Fruit fly (Drosophila melanogaster) whole organism, embryonic: ENCODE data around the gene CG15336.
A peak's percentile ranks its signal among the peaks of the same experiment; 100 is the strongest.

ENCODE experiments used
- Adf1 ChIP-seq: fragments of 200-800 bp; sonication (Bioruptor generic); IDR thresholded peaks from 2 replicates; pipeline ENCODE4 v1.3.6; 2022; ENCODE audit warnings: missing biosample characterization, missing genetic modification characterization
- CG10209 ChIP-seq: fragments of 200-800 bp; sonication (Bioruptor generic); optimal IDR thresholded peaks from 3 replicates; lab custom pipeline; 2017; ENCODE audit warnings: missing biosample characterization, mild to moderate bottlenecking, missing genetic modification characterization, missing genetic modification reagents
- CG10543 ChIP-seq: fragments of 200-800 bp; sonication (Bioruptor generic); optimal IDR thresholded peaks from 3 replicates; lab custom pipeline; 2017; ENCODE audit warnings: missing biosample characterization, mild to moderate bottlenecking, missing genetic modification characterization, moderate library complexity
- CG12104 ChIP-seq: fragments of 200-800 bp; sonication (Bioruptor generic); optimal IDR thresholded peaks from 3 replicates; lab custom pipeline; 2016; ENCODE audit warnings: missing biosample characterization, missing genetic modification characterization
- CG17361 ChIP-seq: fragments of 200-800 bp; sonication (Bioruptor generic); IDR thresholded peaks from 3 replicates; pipeline ENCODE4 v1.3.6; 2022; ENCODE audit warnings: missing biosample characterization, missing genetic modification characterization
- CG1832 ChIP-seq: fragments of 200-800 bp; sonication (Bioruptor generic); optimal IDR thresholded peaks from 2 replicates; lab custom pipeline; 2017; ENCODE audit warnings: missing biosample characterization, mild to moderate bottlenecking, missing genetic modification characterization, inconsistent platforms
- CG2116 ChIP-seq: fragments of 200-800 bp; sonication (Bioruptor generic); optimal IDR thresholded peaks from 3 replicates; lab custom pipeline; 2018; ENCODE audit warnings: missing biosample characterization, mild to moderate bottlenecking, missing genetic modification characterization
- CG32772 ChIP-seq: fragments of 200-800 bp; sonication (Bioruptor generic); IDR thresholded peaks from 2 replicates; pipeline ENCODE4 v1.3.6; 2022; ENCODE audit warnings: missing biosample characterization, missing genetic modification characterization
- CG6654 ChIP-seq: fragments of 200-800 bp; sonication (Bioruptor generic); optimal IDR thresholded peaks from 2 replicates; lab custom pipeline; 2017; ENCODE audit warnings: missing biosample characterization, mild to moderate bottlenecking, missing genetic modification characterization
- CG7372 ChIP-seq: fragments of 200-800 bp; sonication (Bioruptor generic); IDR thresholded peaks from 2 replicates; pipeline ENCODE4 v1.3.6; 2022; ENCODE audit warnings: missing biosample characterization, missing genetic modification characterization
- CG9727 ChIP-seq: fragments of 200-800 bp; sonication (Bioruptor generic); optimal IDR thresholded peaks from 3 replicates; lab custom pipeline; 2017; ENCODE audit warnings: missing biosample characterization, mild to moderate bottlenecking, missing genetic modification characterization
- CG9932 ChIP-seq: fragments of 200-800 bp; sonication (Bioruptor generic); IDR thresholded peaks from 2 replicates; pipeline ENCODE4 v1.3.6; 2022; ENCODE audit warnings: missing biosample characterization, missing genetic modification characterization
- Dp ChIP-seq: fragments of 200-800 bp; sonication (Bioruptor generic); optimal IDR thresholded peaks from 2 replicates; lab custom pipeline; 2018; ENCODE audit warnings: missing biosample characterization, mild to moderate bottlenecking, missing genetic modification characterization, moderate library complexity
- HLHmδ ChIP-seq: fragments of 200-800 bp; sonication (Bioruptor generic); optimal IDR thresholded peaks from 2 replicates; lab custom pipeline; 2018; ENCODE audit warnings: missing biosample characterization, mild to moderate bottlenecking, missing genetic modification characterization, moderate library complexity
- MBD-R2 ChIP-seq: fragments of 200-800 bp; sonication (Bioruptor generic); IDR thresholded peaks from 2 replicates; pipeline ENCODE4 v1.3.6; 2022; ENCODE audit warnings: missing biosample characterization, missing genetic modification characterization
- Mad ChIP-seq: fragments of 200-800 bp; sonication (Bioruptor generic); optimal IDR thresholded peaks from 2 replicates; lab custom pipeline; 2016; ENCODE audit warnings: missing biosample characterization, missing genetic modification characterization
- PHDP ChIP-seq: fragments of 200-800 bp; sonication (Bioruptor generic); optimal IDR thresholded peaks from 3 replicates; lab custom pipeline; 2018; ENCODE audit warnings: missing biosample characterization, mild to moderate bottlenecking, missing genetic modification characterization, moderate library complexity
- Ptx1 ChIP-seq: fragments of 200-800 bp; sonication (Bioruptor generic); IDR thresholded peaks from 2 replicates; pipeline ENCODE4 v1.3.6; 2022; ENCODE audit warnings: missing biosample characterization, missing genetic modification characterization
- Rfx ChIP-seq: fragments of 200-800 bp; sonication (Bioruptor generic); IDR thresholded peaks from 2 replicates; pipeline ENCODE4 v1.3.6; 2022; ENCODE audit warnings: missing biosample characterization, missing genetic modification characterization
- Taf1 ChIP-seq: fragments of 200-800 bp; sonication (Bioruptor generic); IDR thresholded peaks from 2 replicates; pipeline ENCODE4 v1.3.6; 2022; ENCODE audit warnings: missing biosample characterization, missing genetic modification characterization
- Trl ChIP-seq, 3 experiments: fragments of >200 bp in 2 of 3; fragments of 200-800 bp in 1 of 3; sonication (Bioruptor generic) in 1 of 3; optimal IDR thresholded peaks; 2 replicates in 1 of 3; 3 replicates in 2 of 3; lab custom pipeline; 2016 to 2017; ENCODE audit warnings: missing biosample characterization in 1 of 3, missing genetic modification characterization in 1 of 3
- Xrp1 ChIP-seq: fragments of 200-800 bp; sonication (Bioruptor generic); IDR thresholded peaks from 2 replicates; pipeline ENCODE4 v1.3.6; 2022; ENCODE audit warnings: missing biosample characterization, missing genetic modification characterization
- cas ChIP-seq: fragments of 200-800 bp; sonication (Bioruptor generic); IDR thresholded peaks from 2 replicates; pipeline ENCODE4 v1.3.6; 2022; ENCODE audit warnings: missing biosample characterization, missing genetic modification characterization
- chinmo ChIP-seq: fragments of 200-800 bp; sonication (Bioruptor generic); IDR thresholded peaks from 4 replicates; pipeline ENCODE4 v1.3.6; 2022; ENCODE audit warnings: missing biosample characterization, missing genetic modification characterization; ENCODE audit not compliant: partially characterized antibody
- ci ChIP-seq: fragments of 200-800 bp; sonication (Bioruptor generic); IDR thresholded peaks from 3 replicates; pipeline ENCODE4 v1.3.6; 2022; ENCODE audit warnings: missing biosample characterization, missing genetic modification characterization
- crol ChIP-seq: fragments of 200-800 bp; sonication (Bioruptor generic); IDR thresholded peaks from 2 replicates; pipeline ENCODE4 v1.3.6; 2022; ENCODE audit warnings: missing biosample characterization, missing genetic modification characterization
- dimm ChIP-seq: fragments of 200-800 bp; sonication (Bioruptor generic); IDR thresholded peaks from 2 replicates; pipeline ENCODE4 v1.3.6; 2022; ENCODE audit warnings: missing biosample characterization, missing genetic modification characterization
- dmrt99B ChIP-seq: fragments of 200-800 bp; sonication (Bioruptor generic); optimal IDR thresholded peaks from 2 replicates; lab custom pipeline; 2018; ENCODE audit warnings: missing biosample characterization, mild to moderate bottlenecking, missing genetic modification characterization, moderate library complexity
- dpn ChIP-seq, 2 experiments: fragments of 200-800 bp; sonication (Bioruptor generic); optimal IDR thresholded peaks; 3 replicates each; lab custom pipeline; 2016; ENCODE audit warnings: missing biosample characterization in 2 of 2, missing genetic modification characterization in 2 of 2
- eve ChIP-seq, 2 experiments: fragments of >200 bp; optimal IDR thresholded peaks; 2 replicates each; lab custom pipeline; 2017; ENCODE audit warnings: missing biosample characterization in 2 of 2, missing genetic modification characterization in 2 of 2
- fd3F ChIP-seq: fragments of 200-800 bp; sonication (Bioruptor generic); optimal IDR thresholded peaks from 2 replicates; lab custom pipeline; 2018; ENCODE audit warnings: missing biosample characterization, mild to moderate bottlenecking, missing genetic modification characterization, moderate library complexity
- gt ChIP-seq: fragments of 200-800 bp; sonication (Bioruptor generic); IDR thresholded peaks from 2 replicates; pipeline ENCODE4 v1.3.6; 2022; ENCODE audit warnings: missing biosample characterization, missing genetic modification characterization
- insv ChIP-seq, 2 experiments: fragments of 200-800 bp; sonication (Bioruptor generic); optimal IDR thresholded peaks; 3 replicates each; lab custom pipeline; 2016 to 2018; ENCODE audit warnings: missing biosample characterization in 2 of 2, missing genetic modification characterization in 2 of 2
- klu ChIP-seq: fragments of 200-800 bp; sonication (Bioruptor generic); IDR thresholded peaks from 2 replicates; pipeline ENCODE4 v1.3.6; 2022; ENCODE audit warnings: missing biosample characterization, missing genetic modification characterization
- kni ChIP-seq: fragments of 200-800 bp; sonication (Bioruptor generic); optimal IDR thresholded peaks from 3 replicates; lab custom pipeline; 2017; ENCODE audit warnings: mild to moderate bottlenecking, missing biosample characterization, missing genetic modification reagents, missing genetic modification characterization
- knrl ChIP-seq: fragments of 200-800 bp; sonication (Bioruptor generic); IDR thresholded peaks from 3 replicates; pipeline ENCODE4 v1.3.6; 2022; ENCODE audit warnings: missing biosample characterization, missing genetic modification characterization; ENCODE audit not compliant: partially characterized antibody
- pan ChIP-seq, 4 experiments: fragments of >200 bp in 3 of 4; fragments of 200-800 bp in 1 of 4; sonication (Bioruptor generic) in 1 of 4; optimal IDR thresholded peaks in 3 of 4; IDR thresholded peaks in 1 of 4; 2 replicates each; pipeline versions ENCODE4 v1.3.6 to Lab custom; 2017 to 2022; ENCODE audit warnings: missing biosample characterization in 2 of 4, missing genetic modification characterization in 2 of 4, mixed read lengths in 1 of 4
- pnt ChIP-seq: fragments of 200-800 bp; sonication (Bioruptor generic); optimal IDR thresholded peaks from 3 replicates; lab custom pipeline; 2016; ENCODE audit warnings: missing biosample characterization, missing genetic modification characterization
- ranshi ChIP-seq: fragments of 200-800 bp; sonication (Bioruptor generic); IDR thresholded peaks from 2 replicates; pipeline ENCODE4 v1.3.6; 2022; ENCODE audit warnings: missing biosample characterization, missing genetic modification characterization
- ro ChIP-seq: fragments of 200-800 bp; sonication (Bioruptor generic); IDR thresholded peaks from 2 replicates; pipeline ENCODE4 v1.3.6; 2022; ENCODE audit warnings: missing biosample characterization, missing genetic modification characterization
- sd ChIP-seq: fragments of 200-800 bp; sonication (Bioruptor generic); optimal IDR thresholded peaks from 3 replicates; lab custom pipeline; 2018; ENCODE audit warnings: missing biosample characterization, mild to moderate bottlenecking, missing genetic modification characterization, moderate library complexity
- sens ChIP-seq: fragments of 200-800 bp; sonication (Bioruptor generic); peaks from one replicate; lab custom pipeline; 2016; ENCODE audit warnings: missing biosample characterization, missing genetic modification characterization
- sisA ChIP-seq: fragments of 200-800 bp; sonication (Bioruptor generic); IDR thresholded peaks from 2 replicates; pipeline ENCODE4 v1.3.6; 2022; ENCODE audit warnings: missing biosample characterization, missing genetic modification characterization
- slbo ChIP-seq: fragments of 200-800 bp; sonication (Bioruptor generic); IDR thresholded peaks from 2 replicates; pipeline ENCODE4 v1.3.6; 2022; ENCODE audit warnings: missing biosample characterization, missing genetic modification characterization
- sqz ChIP-seq: fragments of 200-800 bp; sonication (Bioruptor generic); optimal IDR thresholded peaks from 3 replicates; lab custom pipeline; 2018; ENCODE audit warnings: missing biosample characterization, mild to moderate bottlenecking, missing genetic modification characterization
- ttk ChIP-seq: fragments of 200-800 bp; sonication (Bioruptor generic); IDR thresholded peaks from 2 replicates; pipeline ENCODE4 v2.1.2; 2022; ENCODE audit warnings: missing biosample characterization, missing genetic modification characterization
- vvl ChIP-seq: fragments of 200-800 bp; sonication (Bioruptor generic); IDR thresholded peaks from 2 replicates; pipeline ENCODE4 v1.3.6; 2022; ENCODE audit warnings: missing biosample characterization, missing genetic modification characterization
- z ChIP-seq: fragments of 200-800 bp; sonication (Bioruptor generic); IDR thresholded peaks from 3 replicates; pipeline ENCODE4 v1.3.6; 2022; ENCODE audit warnings: missing biosample characterization, missing genetic modification characterization

CG15336 gene

DNA sequence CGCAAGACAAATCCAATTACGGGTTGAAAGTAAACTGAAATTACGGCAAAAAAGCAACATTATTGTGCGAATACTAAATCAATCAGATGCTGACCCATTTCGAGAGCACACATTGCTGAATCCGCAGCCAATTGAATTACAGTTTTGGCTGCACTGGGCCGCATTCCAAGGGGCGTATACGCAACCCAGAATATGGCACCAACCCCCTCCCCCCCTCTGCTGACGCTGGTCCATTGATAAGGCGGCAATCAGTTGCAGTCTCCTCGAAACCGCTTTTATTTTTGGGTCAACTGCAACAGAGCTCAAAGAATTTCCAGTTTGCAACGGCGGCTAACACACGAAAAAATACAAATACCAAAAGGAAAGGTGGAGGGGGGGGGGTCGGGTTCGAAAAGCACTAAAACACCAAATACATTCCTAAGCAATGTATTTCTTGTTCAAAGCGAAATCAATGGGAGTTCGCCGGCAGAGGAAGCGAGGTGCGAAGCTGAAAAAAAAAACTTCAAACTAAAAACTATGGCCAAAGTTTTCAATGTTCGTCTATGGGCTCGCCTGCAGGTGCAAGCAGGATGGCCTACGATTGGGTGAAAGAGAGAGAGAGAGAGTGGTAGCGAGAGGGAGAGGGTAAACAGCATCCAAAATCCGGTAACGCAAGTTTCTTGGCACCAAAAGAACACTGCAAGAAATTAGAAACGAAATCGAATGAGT, 47.9 kb downstream of the CG15336 start:
- TF ChIP-seq kni (GFP tag; lab: Kevin White, UChicago) (peak; percentile 51), sd (tag; lab: Kevin White, UChicago) (peak; percentile 95), Rfx (GFP tag; lab: Robert Waterston, UW) (peak; percentile 35; the same call in 1 of the 2 replicates), pan (optimal IDR thresholded peaks at IDR 0.05; lab: Kevin White, UChicago) (no peak), pan (GFP tag; optimal IDR thresholded peaks at IDR 0.05 in 1 of 2, IDR thresholded peaks at IDR 0.05 in 1 of 2) (peak in 1 of 2 experiments; percentile 9), CG1832 (GFP tag; lab: Kevin White, UChicago) (peak; percentile 62), Ptx1 (GFP tag; lab: Robert Waterston, UW) (no peak), crol (GFP tag; lab: Robert Waterston, UW) (peak; percentile 80), vvl (GFP tag; lab: Robert Waterston, UW) (0 out of 2 replicates have a peak, but pooled peaks have one; percentile 8), CG6654 (peak; percentile 94), ci (GFP tag; lab: Robert Waterston, UW) (peak; percentile 26; the same call in 1 of the 3 replicates), CG32772 (GFP tag; lab: Robert Waterston, UW) (peak; percentile 30; the same call in 1 of the 2 replicates), CG10543 (GFP tag; lab: Kevin White, UChicago) (no peak), CG17361 (GFP tag; lab: Robert Waterston, UW) (no peak), pnt (GFP tag; lab: Kevin White, UChicago) (no peak), CG2116 (no peak), MBD-R2 (GFP tag; lab: Robert Waterston, UW) (no peak), CG9932 (GFP tag; lab: Robert Waterston, UW) (peak; percentile 6; the same call in 1 of the 2 replicates), Adf1 (GFP tag; lab: Robert Waterston, UW) (0 out of 2 replicates have a peak, but pooled peaks have one; percentile 21), Taf1 (GFP tag; lab: Robert Waterston, UW) (no peak), CG7372 (GFP tag; lab: Robert Waterston, UW) (peak; percentile 34; the same call in 1 of the 2 replicates), sens (GFP tag; lab: Kevin White, UChicago) (peak; percentile 26), slbo (peak; percentile 39; the same call in 1 of the 2 replicates), Trl (optimal IDR thresholded peaks at IDR 0.05; lab: Kevin White, UChicago) (peak in 1 of 2 experiments; percentile 10), Trl (GFP tag; optimal IDR thresholded peaks at IDR 0.05; lab: Kevin White, UChicago) (no peak), chinmo (GFP tag; lab: Robert Waterston, UW) (peak; percentile 75; the same call in 1 of the 4 replicates), ttk (GFP tag; lab: Robert Waterston, UW) (no peak), sqz (GFP tag; lab: Kevin White, UChicago) (peak; percentile 60), cas (GFP tag; lab: Robert Waterston, UW) (no peak), dpn (GFP tag; optimal IDR thresholded peaks at IDR 0.05; lab: Kevin White, UChicago) (no peak), HLHmδ (GFP tag; lab: Kevin White, UChicago) (no peak)

DNA sequence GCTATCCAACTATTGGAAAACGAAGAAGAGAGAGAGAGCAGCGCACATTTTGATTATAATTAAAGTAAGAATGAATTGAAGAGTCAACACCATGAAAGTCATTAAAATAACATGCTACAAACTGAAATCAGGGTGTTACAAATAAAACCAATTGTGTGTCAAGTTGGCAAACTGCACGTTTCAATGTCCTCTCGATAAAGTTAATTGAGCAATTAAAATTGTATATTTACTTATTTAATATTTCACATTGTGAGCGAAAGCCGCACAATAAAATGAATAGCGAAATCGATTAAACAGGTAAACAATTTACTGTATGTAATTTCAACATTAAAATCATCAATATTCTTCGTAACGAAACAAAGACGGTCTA, 48.4 kb downstream of the CG15336 start:
- no peak for TF ChIP-seq ro (GFP tag; lab: Robert Waterston, UW)
- TF ChIP-seq dmrt99B (tag; lab: Kevin White, UChicago) = peak; percentile 14
- TF ChIP-seq Dp (GFP tag; lab: Kevin White, UChicago) = no peak
- TF ChIP-seq Adf1 (GFP tag; lab: Robert Waterston, UW) = no peak
- TF ChIP-seq gt (GFP tag; lab: Robert Waterston, UW) = no peak
- TF ChIP-seq CG12104 = no peak
- TF ChIP-seq fd3F (GFP tag; lab: Kevin White, UChicago) = peak; percentile 12
- TF ChIP-seq sisA (GFP tag; lab: Robert Waterston, UW) = no peak
- TF ChIP-seq PHDP (tag; lab: Kevin White, UChicago) = no peak
- no peak for TF ChIP-seq z (GFP tag; lab: Robert Waterston, UW)
- TF ChIP-seq HLHmδ (GFP tag; lab: Kevin White, UChicago) = no peak
- TF ChIP-seq insv (GFP tag; optimal IDR thresholded peaks at IDR 0.05; lab: Kevin White, UChicago) = no peak
- TF ChIP-seq CG10209 = no peak
- no peak for TF ChIP-seq dimm
- TF ChIP-seq Mad (GFP tag; lab: Kevin White, UChicago) = peak; percentile 20
- no peak for TF ChIP-seq Xrp1 (GFP tag; lab: Robert Waterston, UW)
- no peak for TF ChIP-seq ranshi (GFP tag; lab: Robert Waterston, UW)
- TF ChIP-seq klu = no peak
- peak in 1 of 2 experiments; percentile 81 for TF ChIP-seq eve (GFP tag; optimal IDR thresholded peaks at IDR 0.05; lab: Kevin White, UChicago)
- no peak for TF ChIP-seq knrl (GFP tag; lab: Robert Waterston, UW)
- TF ChIP-seq sd (tag; lab: Kevin White, UChicago) = no peak
- TF ChIP-seq CG9727 (GFP tag; lab: Kevin White, UChicago) = peak; percentile 9
